Worm (Caenorhabditis elegans): ENCODE results near the gene F58E2.3.

Gene F58E2.3

ce11 chrIV:3501981-3502736 lies 34.9 kb downstream of the F58E2.3 start:
- TF ChIP-seq aly-2 (tag; optimal IDR thresholded peaks at IDR 0.05) = no peak
- TF ChIP-seq Y55F3AM.14 (GFP tag; optimal IDR thresholded peaks at IDR 0.05) = no peak
- TF ChIP-seq nhr-129 (tag; optimal IDR thresholded peaks at IDR 0.05) = no peak
- no peak for TF ChIP-seq dmd-4 (tag; optimal IDR thresholded peaks at IDR 0.05)

- no peak for TF ChIP-seq lin-39 (tag; optimal IDR thresholded peaks at IDR 0.05)
- TF ChIP-seq mab-5 (tag; optimal IDR thresholded peaks at IDR 0.05) = no peak
- no peak for TF ChIP-seq ztf-11 (tag; optimal IDR thresholded peaks at IDR 0.05)
- TF ChIP-seq aly-2 (tag; optimal IDR thresholded peaks at IDR 0.05) = no peak
- no peak for TF ChIP-seq gmeb-1 (tag; optimal IDR thresholded peaks at IDR 0.05)
- no peak for TF ChIP-seq F13H6.1 (tag; optimal IDR thresholded peaks at IDR 0.05)
- no peak for TF ChIP-seq unc-55 (GFP tag; optimal IDR thresholded peaks at IDR 0.05)
- no peak for TF ChIP-seq ztf-4 (tag; optimal IDR thresholded peaks at IDR 0.05)
- TF ChIP-seq nhr-21 (tag; optimal IDR thresholded peaks at IDR 0.05) = no peak
- no peak for TF ChIP-seq lin-13 (GFP tag; optimal IDR thresholded peaks at IDR 0.05)
- no peak for TF ChIP-seq sem-4 (tag; optimal IDR thresholded peaks at IDR 0.05)
- no peak for TF ChIP-seq elt-1 (tag; optimal IDR thresholded peaks at IDR 0.05)
- TF ChIP-seq nhr-12 (tag; optimal IDR thresholded peaks at IDR 0.05) = no peak
These were observed 36.9 kb downstream of the F58E2.3 start, which contains the start of gene srz-83 for ce11 chrIV:3504144-3504543. TSS of gene srz-83 (plus strand) at chrIV:3504444.

- TF ChIP-seq sma-9 (GFP tag; optimal IDR thresholded peaks at IDR 0.05) = no peak
- TF ChIP-seq sma-9 (tag; optimal IDR thresholded peaks at IDR 0.05) = no peak
- TF ChIP-seq lsy-2 (tag; optimal IDR thresholded peaks at IDR 0.05) = peak in 1 of 2 experiments; percentile 5
- TF ChIP-seq ztf-1 (GFP tag; conservative IDR thresholded peaks at IDR 0.05) = no peak
- TF ChIP-seq crh-2 (tag; optimal IDR thresholded peaks at IDR 0.05) = no peak
- TF ChIP-seq nhr-6 (tag; optimal IDR thresholded peaks at IDR 0.05) = no peak
- no peak for TF ChIP-seq snpc-4 (tag; optimal IDR thresholded peaks at IDR 0.05)
These were observed 38.7 kb downstream of the F58E2.3 start for ce11 chrIV:3505940-3506339.

- no peak for TF ChIP-seq ceh-82 (tag; optimal IDR thresholded peaks at IDR 0.05)
- no peak for TF ChIP-seq snpc-4 (tag; optimal IDR thresholded peaks at IDR 0.05)
- no peak for TF ChIP-seq nhr-77 (tag; optimal IDR thresholded peaks at IDR 0.05)
These were observed 42.3 kb downstream of the F58E2.3 start, which contains the start of gene ced-10 for ce11 chrIV:3509477-3510063. TSS of gene ced-10 (minus strand) at chrIV:3509527.

ce11 chrIV:3514467-3514866 lies 47.2 kb downstream of the F58E2.3 start, which contains the start of gene tsg-101:
TSS of gene tsg-101 (minus strand) at chrIV:3514567.
- TF ChIP-seq mdl-1 (tag; optimal IDR thresholded peaks at IDR 0.05) (no peak), nhr-23 (tag; optimal IDR thresholded peaks at IDR 0.05) (no peak), nhr-237 (tag; optimal IDR thresholded peaks at IDR 0.05) (no peak), unc-39 (tag; optimal IDR thresholded peaks at IDR 0.05) (no peak), ama-1 (optimal IDR thresholded peaks at IDR 0.05) (no peak), C34F6.9 (tag; optimal IDR thresholded peaks at IDR 0.05) (no peak), ztf-11 (tag; optimal IDR thresholded peaks at IDR 0.05) (no peak)

ce11 chrIV:3515412-3516046 lies 48.3 kb downstream of the F58E2.3 start:
- TF ChIP-seq lin-13 (GFP tag; optimal IDR thresholded peaks at IDR 0.05) (peak; percentile 13), ztf-11 (tag; optimal IDR thresholded peaks at IDR 0.05) (no peak), blmp-1 (tag; optimal IDR thresholded peaks at IDR 0.05; ENCODE audit: insufficient read depth) (no peak), mbf-1 (tag; optimal IDR thresholded peaks at IDR 0.05) (no peak), snpc-4 (tag; optimal IDR thresholded peaks at IDR 0.05) (peak; percentile 22), nhr-129 (tag; optimal IDR thresholded peaks at IDR 0.05) (peak; percentile 72), nhr-11 (tag; optimal IDR thresholded peaks at IDR 0.05) (no peak), elt-3 (tag; optimal IDR thresholded peaks at IDR 0.05) (no peak), zag-1 (tag; optimal IDR thresholded peaks at IDR 0.05) (peak; percentile 45), C34F6.9 (tag; optimal IDR thresholded peaks at IDR 0.05) (peak; percentile 78), mab-5 (tag; optimal IDR thresholded peaks at IDR 0.05) (no peak), peb-1 (tag; optimal IDR thresholded peaks at IDR 0.05) (no peak), crh-2 (tag; optimal IDR thresholded peaks at IDR 0.05) (peak; percentile 69), mdl-1 (tag; optimal IDR thresholded peaks at IDR 0.05) (peak in 1 of 2 experiments; percentile 14), gmeb-1 (tag; optimal IDR thresholded peaks at IDR 0.05) (no peak), unc-39 (tag; optimal IDR thresholded peaks at IDR 0.05) (no peak), fos-1 (tag; optimal IDR thresholded peaks at IDR 0.05) (peak; percentile 86), lin-11 (tag; optimal IDR thresholded peaks at IDR 0.05) (peak; percentile 63), alr-1 (tag; optimal IDR thresholded peaks at IDR 0.05) (no peak), elt-1 (tag; optimal IDR thresholded peaks at IDR 0.05) (no peak), nhr-12 (tag; optimal IDR thresholded peaks at IDR 0.05) (no peak), lsy-2 (tag; optimal IDR thresholded peaks at IDR 0.05) (peak in 1 of 2 experiments; percentile 60), F13H6.1 (tag; optimal IDR thresholded peaks at IDR 0.05) (peak; percentile 86), Y55F3AM.14 (GFP tag; optimal IDR thresholded peaks at IDR 0.05) (no peak), unc-55 (GFP tag; optimal IDR thresholded peaks at IDR 0.05) (peak; percentile 83)
